Fruit fly (Drosophila melanogaster) whole organism, embryonic: Measurements from ENCODE around the gene CG12560.
A peak's percentile ranks its signal among the peaks of the same experiment; 100 is the strongest.

Experiments used
- CG10209 ChIP-seq: fragments of 200-800 bp; sonication (Bioruptor generic); optimal IDR thresholded peaks from 3 replicates; lab custom pipeline; 2017; ENCODE audit warnings: missing biosample characterization, mild to moderate bottlenecking, missing genetic modification characterization, missing genetic modification reagents
- CG11560 ChIP-seq: fragments of 200-800 bp; sonication (Bioruptor generic); IDR thresholded peaks from 3 replicates; pipeline ENCODE4 v1.3.6; 2022; ENCODE audit warnings: missing biosample characterization, missing genetic modification characterization
- CG12769 ChIP-seq: fragments of 200-800 bp; sonication (Bioruptor generic); optimal IDR thresholded peaks from 2 replicates; lab custom pipeline; 2019; ENCODE audit warnings: missing biosample characterization, mild to moderate bottlenecking, missing genetic modification characterization, moderate library complexity
- CG13624 ChIP-seq: fragments of 200-800 bp; sonication (Bioruptor generic); optimal IDR thresholded peaks from 2 replicates; lab custom pipeline; 2016; ENCODE audit warnings: missing biosample characterization, missing genetic modification characterization
- CG13894 ChIP-seq: fragments of 200-800 bp; sonication (Bioruptor generic); optimal IDR thresholded peaks from 3 replicates; lab custom pipeline; 2018; ENCODE audit warnings: missing biosample characterization, mild to moderate bottlenecking, missing genetic modification characterization, moderate library complexity
- CG14667 ChIP-seq: fragments of 200-800 bp; sonication (Bioruptor generic); IDR thresholded peaks from 2 replicates; pipeline ENCODE4 v1.3.6; 2022; ENCODE audit warnings: missing biosample characterization, missing genetic modification characterization
- CG14860 ChIP-seq: fragments of 200-800 bp; sonication (Bioruptor generic); IDR thresholded peaks from 3 replicates; pipeline ENCODE4 v1.3.6; 2022; ENCODE audit warnings: missing biosample characterization, missing genetic modification characterization; ENCODE audit not compliant: partially characterized antibody
- CG15011 ChIP-seq: fragments of 200-800 bp; sonication (Bioruptor generic); optimal IDR thresholded peaks from 3 replicates; lab custom pipeline; 2018; ENCODE audit warnings: missing biosample characterization, mild to moderate bottlenecking, missing genetic modification characterization
- CG15514 ChIP-seq: fragments of 200-800 bp; sonication (Bioruptor generic); optimal IDR thresholded peaks from 3 replicates; lab custom pipeline; 2017; ENCODE audit warnings: missing biosample characterization, missing genetic modification characterization, mild to moderate bottlenecking, moderate library complexity, missing genetic modification reagents
- CG17361 ChIP-seq: fragments of 200-800 bp; sonication (Bioruptor generic); IDR thresholded peaks from 3 replicates; pipeline ENCODE4 v1.3.6; 2022; ENCODE audit warnings: missing biosample characterization, missing genetic modification characterization
- CG18262 ChIP-seq: fragments of 200-800 bp; optimal IDR thresholded peaks from 3 replicates; lab custom pipeline; 2019; ENCODE audit warnings: missing biosample characterization, mild to moderate bottlenecking, missing genetic modification characterization, moderate library complexity
- CG18599 ChIP-seq: fragments of 200-800 bp; sonication (Bioruptor generic); optimal IDR thresholded peaks from 3 replicates; lab custom pipeline; 2017; ENCODE audit warnings: missing biosample characterization, missing genetic modification characterization, mild to moderate bottlenecking, moderate library complexity, missing genetic modification reagents
- CG2199 ChIP-seq: fragments of 200-800 bp; sonication (Bioruptor generic); IDR thresholded peaks from 3 replicates; pipeline ENCODE4 v1.3.6; 2022; ENCODE audit warnings: missing biosample characterization, missing genetic modification characterization
- CG31224 ChIP-seq: fragments of 200-800 bp; sonication (Bioruptor generic); IDR thresholded peaks from 2 replicates; pipeline ENCODE4 v1.3.6; 2022; ENCODE audit warnings: missing biosample characterization, missing genetic modification characterization
- CG32532 ChIP-seq: fragments of 200-800 bp; sonication (Bioruptor generic); IDR thresholded peaks from 2 replicates; pipeline ENCODE4 v1.3.6; 2022; ENCODE audit warnings: missing biosample characterization, missing genetic modification characterization
- CG3281 ChIP-seq: fragments of 200-800 bp; sonication (Bioruptor generic); optimal IDR thresholded peaks from 3 replicates; lab custom pipeline; 2017; ENCODE audit warnings: missing biosample characterization, mild to moderate bottlenecking, missing genetic modification characterization
- CG3847 ChIP-seq: fragments of 200-800 bp; sonication (Bioruptor generic); IDR thresholded peaks from 2 replicates; pipeline ENCODE4 v1.3.6; 2022; ENCODE audit warnings: missing biosample characterization, missing genetic modification characterization
- CG6765 ChIP-seq: fragments of 200-800 bp; sonication (Bioruptor generic); optimal IDR thresholded peaks from 3 replicates; lab custom pipeline; 2017; ENCODE audit warnings: missing biosample characterization, mild to moderate bottlenecking, missing genetic modification characterization
- E2f1 ChIP-seq: fragments of 200-800 bp; sonication (Bioruptor generic); IDR thresholded peaks from 2 replicates; pipeline ENCODE4 v1.3.6; 2022; ENCODE audit warnings: missing biosample characterization, missing genetic modification characterization
- E2f2 ChIP-seq: fragments of 200-800 bp; sonication (Bioruptor generic); IDR thresholded peaks from 2 replicates; pipeline ENCODE4 v1.3.6; 2022; ENCODE audit warnings: missing biosample characterization, missing genetic modification characterization
- Ets97D ChIP-seq: fragments of 200-800 bp; sonication (Bioruptor generic); optimal IDR thresholded peaks from 3 replicates; lab custom pipeline; 2016; ENCODE audit warnings: missing biosample characterization, missing genetic modification characterization
- Fer1 ChIP-seq: fragments of 200-800 bp; sonication (Bioruptor generic); optimal IDR thresholded peaks from 2 replicates; lab custom pipeline; 2017; ENCODE audit warnings: missing biosample characterization, mild to moderate bottlenecking, missing genetic modification characterization
- Hey ChIP-seq: fragments of 200-800 bp; sonication (Bioruptor generic); optimal IDR thresholded peaks from 3 replicates; lab custom pipeline; 2018; ENCODE audit warnings: missing biosample characterization, mild to moderate bottlenecking, missing genetic modification characterization
- Hmx ChIP-seq: fragments of 200-800 bp; sonication (Bioruptor generic); optimal IDR thresholded peaks from 2 replicates; lab custom pipeline; 2016; ENCODE audit warnings: missing biosample characterization, missing genetic modification characterization
- Hsf ChIP-seq: fragments of 200-800 bp; sonication (Bioruptor generic); optimal IDR thresholded peaks from 3 replicates; lab custom pipeline; 2016; ENCODE audit warnings: missing biosample characterization, missing genetic modification characterization
- NFAT ChIP-seq: fragments of 200-800 bp; sonication (Bioruptor generic); IDR thresholded peaks from 2 replicates; pipeline ENCODE4 v1.3.6; 2022; ENCODE audit warnings: missing biosample characterization, missing genetic modification characterization
- NK7.1 ChIP-seq: fragments of 200-800 bp; sonication (Bioruptor generic); optimal IDR thresholded peaks from 3 replicates; lab custom pipeline; 2016; ENCODE audit warnings: missing biosample characterization, missing genetic modification characterization
- Scr ChIP-seq: fragments of 200-800 bp; sonication (Bioruptor generic); IDR thresholded peaks from 2 replicates; pipeline ENCODE4 v1.3.6; 2022; ENCODE audit warnings: missing biosample characterization, missing genetic modification characterization; ENCODE audit not compliant: partially characterized antibody
- Ssrp ChIP-seq: fragments of 200-800 bp; sonication (Bioruptor generic); optimal IDR thresholded peaks from 2 replicates; lab custom pipeline; 2018; ENCODE audit warnings: missing biosample characterization, mild to moderate bottlenecking, missing genetic modification characterization, moderate library complexity
- Tbp ChIP-seq: fragments of >200 bp; optimal IDR thresholded peaks from 2 replicates; lab custom pipeline; 2018; ENCODE audit warnings: missing biosample characterization, missing genetic modification characterization
- ac ChIP-seq: fragments of 200-800 bp; sonication (Bioruptor generic); optimal IDR thresholded peaks from 3 replicates; lab custom pipeline; 2017; ENCODE audit warnings: missing biosample characterization, mild to moderate bottlenecking, missing genetic modification characterization
- ash1 ChIP-seq: fragments of 200-800 bp; sonication (Bioruptor generic); optimal IDR thresholded peaks from 2 replicates; lab custom pipeline; 2018; ENCODE audit warnings: missing biosample characterization, mild to moderate bottlenecking, missing genetic modification characterization
- bab2 ChIP-seq: fragments of 200-800 bp; sonication (Bioruptor generic); optimal IDR thresholded peaks from 2 replicates; lab custom pipeline; 2016; ENCODE audit warnings: missing biosample characterization, missing genetic modification characterization
- bcd ChIP-seq: fragments of 200-800 bp; sonication (Bioruptor generic); optimal IDR thresholded peaks from 2 replicates; lab custom pipeline; 2017; ENCODE audit warnings: missing biosample characterization, mild to moderate bottlenecking, missing genetic modification characterization
- bsh ChIP-seq, 2 experiments: fragments of 200-800 bp; sonication (Bioruptor generic); optimal IDR thresholded peaks; 2 replicates each; lab custom pipeline; 2017 to 2018; ENCODE audit warnings: mild to moderate bottlenecking in 2 of 2, missing biosample characterization in 2 of 2, missing genetic modification characterization in 2 of 2, moderate library complexity in 1 of 2
- chinmo ChIP-seq: fragments of 200-800 bp; sonication (Bioruptor generic); IDR thresholded peaks from 4 replicates; pipeline ENCODE4 v1.3.6; 2022; ENCODE audit warnings: missing biosample characterization, missing genetic modification characterization; ENCODE audit not compliant: partially characterized antibody
- corto ChIP-seq: fragments of 200-800 bp; sonication (Bioruptor generic); optimal IDR thresholded peaks from 2 replicates; lab custom pipeline; 2016; ENCODE audit warnings: missing biosample characterization, mild to moderate bottlenecking, missing genetic modification characterization, moderate library complexity
- ind ChIP-seq: fragments of 200-800 bp; sonication (Bioruptor generic); optimal IDR thresholded peaks from 3 replicates; lab custom pipeline; 2016; ENCODE audit warnings: missing biosample characterization, missing genetic modification characterization
- lbe ChIP-seq: fragments of 200-800 bp; sonication (Bioruptor generic); optimal IDR thresholded peaks from 2 replicates; lab custom pipeline; 2016; ENCODE audit warnings: missing biosample characterization, mild to moderate bottlenecking, missing genetic modification characterization
- mam ChIP-seq: fragments of 200-800 bp; sonication (Bioruptor generic); optimal IDR thresholded peaks from 3 replicates; lab custom pipeline; 2016; ENCODE audit warnings: missing biosample characterization, missing genetic modification characterization
- mld ChIP-seq: fragments of 200-800 bp; sonication (Bioruptor generic); IDR thresholded peaks from 3 replicates; pipeline ENCODE4 v1.3.6; 2022; ENCODE audit warnings: missing biosample characterization, missing genetic modification characterization; ENCODE audit not compliant: partially characterized antibody
- org-1 ChIP-seq: fragments of 200-800 bp; sonication (Bioruptor generic); optimal IDR thresholded peaks from 2 replicates; lab custom pipeline; 2017; ENCODE audit warnings: missing biosample characterization, missing genetic modification characterization
- schlank ChIP-seq: fragments of 200-800 bp; sonication (Bioruptor generic); optimal IDR thresholded peaks from 2 replicates; lab custom pipeline; 2018; ENCODE audit warnings: missing biosample characterization, mild to moderate bottlenecking, missing genetic modification characterization
- scrt ChIP-seq: fragments of 200-800 bp; sonication (Bioruptor generic); optimal IDR thresholded peaks from 2 replicates; lab custom pipeline; 2018; ENCODE audit warnings: missing biosample characterization, mild to moderate bottlenecking, missing genetic modification characterization, moderate library complexity
- sd ChIP-seq: fragments of 200-800 bp; sonication (Bioruptor generic); optimal IDR thresholded peaks from 3 replicates; lab custom pipeline; 2018; ENCODE audit warnings: missing biosample characterization, mild to moderate bottlenecking, missing genetic modification characterization, moderate library complexity
- z ChIP-seq: fragments of 200-800 bp; sonication (Bioruptor generic); IDR thresholded peaks from 3 replicates; pipeline ENCODE4 v1.3.6; 2022; ENCODE audit warnings: missing biosample characterization, missing genetic modification characterization

The CG12560 gene

DNA sequence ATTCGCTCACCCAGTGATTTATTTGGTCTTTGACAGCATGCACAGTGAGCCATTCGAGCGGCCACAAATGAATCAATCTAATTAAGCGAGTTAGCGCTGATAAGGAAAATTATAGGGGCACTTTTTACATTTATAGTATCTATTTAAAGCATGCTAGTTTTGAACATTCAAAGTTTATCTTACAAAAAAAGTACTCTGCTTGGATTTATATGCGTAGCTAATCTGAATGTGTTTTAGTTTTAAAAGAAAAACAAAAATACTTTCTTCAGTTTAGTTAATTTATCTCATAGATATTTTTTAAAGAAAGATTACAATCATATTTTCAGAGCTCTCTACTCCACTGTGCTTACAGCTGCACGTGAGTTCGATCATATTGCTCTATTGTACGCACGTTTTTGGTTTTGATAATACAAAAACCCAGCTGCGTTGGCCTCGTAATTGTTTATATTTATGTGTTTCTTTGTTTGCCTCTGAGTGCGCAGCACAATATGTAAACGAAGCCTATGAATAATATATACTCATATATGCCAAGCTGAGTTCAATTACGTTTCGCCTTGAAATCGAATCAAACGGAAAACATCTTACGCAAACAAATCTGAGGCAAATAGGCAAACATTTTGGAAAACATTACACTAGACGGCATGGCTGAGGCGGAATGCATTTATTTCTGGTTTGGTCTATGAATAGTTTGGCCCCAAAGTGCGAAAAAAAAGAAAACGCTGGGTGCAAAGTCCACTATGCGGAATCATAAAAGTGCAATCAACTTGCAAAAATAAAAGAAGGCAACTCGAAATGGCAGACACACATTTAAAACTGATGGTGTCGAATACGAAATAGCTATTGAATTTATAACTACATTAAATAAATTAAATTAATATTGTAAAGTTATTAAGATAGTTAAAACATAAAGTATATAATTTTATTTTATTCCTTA is 7.3 kb downstream of the CG12560 start (continued):
- TF ChIP-seq Hey (tag; lab: Kevin White, UChicago) (peak; percentile 13), lbe (GFP tag; lab: Kevin White, UChicago) (peak; percentile 31), CG2199 (GFP tag; lab: Robert Waterston, UW) (peak; percentile 28; the same call in 2 of the 3 replicates), CG14667 (peak; percentile 68), E2f1 (peak; percentile 71), CG12769 (tag; lab: Kevin White, UChicago) (peak; percentile 35), chinmo (GFP tag; lab: Robert Waterston, UW) (peak; percentile 72; the same call in 3 of the 4 replicates), ac (GFP tag; lab: Kevin White, UChicago) (peak; percentile 81), Ets97D (GFP tag; lab: Kevin White, UChicago) (peak; percentile 36), Scr (GFP tag; lab: Robert Waterston, UW) (no peak), org-1 (GFP tag; lab: Kevin White, UChicago) (peak; percentile 88), ash1 (GFP tag; lab: Kevin White, UChicago) (no peak), Fer1 (GFP tag; lab: Kevin White, UChicago) (peak; percentile 89), CG15011 (GFP tag; lab: Kevin White, UChicago) (peak; percentile 86), scrt (peak; percentile 75), Hmx (GFP tag; lab: Kevin White, UChicago) (peak; percentile 62), mld (GFP tag; lab: Robert Waterston, UW) (no peak), z (no peak)
- TF ChIP-seq, all 482 proteins: peak for 397

DNA sequence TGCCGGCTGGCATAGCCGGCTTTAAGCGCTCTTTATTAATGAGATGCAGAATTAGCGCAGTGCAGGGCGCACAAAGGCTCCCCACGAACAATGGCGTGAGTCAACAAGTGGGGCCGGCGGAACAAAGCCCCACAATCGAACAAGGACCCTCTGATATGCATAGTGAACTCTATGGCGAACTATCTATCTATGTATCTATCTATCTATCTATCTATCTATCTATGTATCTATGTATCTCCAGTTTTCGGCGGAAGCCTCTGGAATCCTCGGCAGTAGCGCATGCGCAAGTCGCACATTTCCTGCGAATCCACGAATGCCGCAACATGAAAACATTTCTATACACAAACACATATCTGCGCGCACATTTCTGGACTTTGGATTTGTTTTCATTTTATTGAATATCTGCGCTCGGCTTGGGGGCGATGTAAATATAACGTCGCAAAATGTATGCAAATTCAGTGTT is 8.7 kb downstream of the CG12560 start:
- TF ChIP-seq CG13894 (tag; lab: Kevin White, UChicago) (peak; percentile 22), bab2 (GFP tag; lab: Kevin White, UChicago) (peak; percentile 43), sd (tag; lab: Kevin White, UChicago) (peak; percentile 65), CG10209 (peak; percentile 3), CG12769 (tag; lab: Kevin White, UChicago) (peak; percentile 53), CG14860 (0 out of 3 replicates have a peak, but pooled peaks have one; percentile 7), E2f2 (GFP tag; lab: Robert Waterston, UW) (no peak), NK7.1 (GFP tag; lab: Kevin White, UChicago) (no peak), CG3281 (GFP tag; lab: Kevin White, UChicago) (peak; percentile 61), bsh (GFP tag; optimal IDR thresholded peaks at IDR 0.05; lab: Kevin White, UChicago) (peak in 1 of 2 experiments; percentile 96), Ssrp (no peak), schlank (tag; lab: Kevin White, UChicago) (peak; percentile 40), CG17361 (0 out of 3 replicates have a peak, but pooled peaks have one; percentile 23), CG3847 (GFP tag; lab: Robert Waterston, UW) (peak; percentile 47), corto (GFP tag; lab: Kevin White, UChicago) (peak; percentile 49), CG6765 (GFP tag; lab: Kevin White, UChicago) (peak; percentile 51), CG32532 (GFP tag; lab: Robert Waterston, UW) (peak; percentile 71; the same call in 1 of the 2 replicates), CG18262 (tag; lab: Kevin White, UChicago) (no peak), ind (peak; percentile 12), Tbp (GFP tag; lab: Kevin White, UChicago) (no peak), NFAT (GFP tag; lab: Robert Waterston, UW) (peak; percentile 9; the same call in 1 of the 2 replicates), Hsf (GFP tag; lab: Kevin White, UChicago) (peak; percentile 20), CG18599 (GFP tag; lab: Kevin White, UChicago) (peak; percentile 71), mam (GFP tag; lab: Kevin White, UChicago) (peak; percentile 47), CG11560 (tag; lab: Robert Waterston, UW) (peak; percentile 53; the same call in 1 of the 3 replicates), bcd (GFP tag; lab: Kevin White, UChicago) (peak; percentile 17), CG13624 (GFP tag; lab: Kevin White, UChicago) (peak; percentile 50), CG15514 (GFP tag; lab: Kevin White, UChicago) (peak; percentile 46), CG31224 (0 out of 2 replicates have a peak, but pooled peaks have one; percentile 19)
